Fruit fly (Drosophila melanogaster): Measurements from ENCODE around the gene GluProRS.

dm6 chr3R:23920387-23920786 is 37.8 kb downstream of the GluProRS start:
- TF ChIP-seq CG8478 (optimal IDR thresholded peaks at IDR 0.05) (no peak), CTCF (optimal IDR thresholded peaks at IDR 0.05) (no peak)
